Fruit fly (Drosophila melanogaster) whole organism, embryonic: Measurements from ENCODE around the gene CG34238.
A peak's percentile ranks its signal among the peaks of the same experiment; 100 is the strongest.

Experiments used
- Adf1 ChIP-seq: fragments of 200-800 bp; sonication (Bioruptor generic); IDR thresholded peaks from 2 replicates; pipeline ENCODE4 v1.3.6; 2022; ENCODE audit warnings: missing biosample characterization, missing genetic modification characterization
- CG10959 ChIP-seq: fragments of 200-800 bp; sonication (Bioruptor generic); IDR thresholded peaks from 2 replicates; pipeline ENCODE4 v1.3.6; 2022; ENCODE audit warnings: missing biosample characterization, missing genetic modification characterization
- CG12769 ChIP-seq: fragments of 200-800 bp; sonication (Bioruptor generic); optimal IDR thresholded peaks from 2 replicates; lab custom pipeline; 2019; ENCODE audit warnings: missing biosample characterization, mild to moderate bottlenecking, missing genetic modification characterization, moderate library complexity
- CG13894 ChIP-seq: fragments of 200-800 bp; sonication (Bioruptor generic); optimal IDR thresholded peaks from 3 replicates; lab custom pipeline; 2018; ENCODE audit warnings: missing biosample characterization, mild to moderate bottlenecking, missing genetic modification characterization, moderate library complexity
- CG15479 ChIP-seq: fragments of 200-800 bp; sonication (Bioruptor generic); optimal IDR thresholded peaks from 3 replicates; lab custom pipeline; 2019; ENCODE audit warnings: missing biosample characterization, mild to moderate bottlenecking, missing genetic modification characterization, moderate library complexity
- CG15696 ChIP-seq: fragments of 200-800 bp; sonication (Bioruptor generic); optimal IDR thresholded peaks from 2 replicates; lab custom pipeline; 2019; ENCODE audit warnings: missing biosample characterization, mild to moderate bottlenecking, missing genetic modification characterization, moderate library complexity
- CG17385 ChIP-seq: fragments of 200-800 bp; sonication (Bioruptor generic); optimal IDR thresholded peaks from 3 replicates; lab custom pipeline; 2018; ENCODE audit warnings: missing biosample characterization, mild to moderate bottlenecking, missing genetic modification characterization
- CG3065 ChIP-seq: fragments of 200-800 bp; sonication (Bioruptor generic); optimal IDR thresholded peaks from 2 replicates; lab custom pipeline; 2016; ENCODE audit warnings: missing biosample characterization, missing genetic modification characterization
- CG31388 ChIP-seq: fragments of 200-800 bp; sonication (Bioruptor generic); optimal IDR thresholded peaks from 2 replicates; lab custom pipeline; 2016; ENCODE audit warnings: missing biosample characterization, missing genetic modification characterization
- CG32532 ChIP-seq: fragments of 200-800 bp; sonication (Bioruptor generic); IDR thresholded peaks from 2 replicates; pipeline ENCODE4 v1.3.6; 2022; ENCODE audit warnings: missing biosample characterization, missing genetic modification characterization
- CG33557 ChIP-seq: fragments of 200-800 bp; sonication (Bioruptor generic); optimal IDR thresholded peaks from 2 replicates; lab custom pipeline; 2019; ENCODE audit warnings: missing biosample characterization, mild to moderate bottlenecking, missing genetic modification characterization, moderate library complexity
- CG34224 ChIP-seq: fragments of 200-800 bp; sonication (Bioruptor generic); IDR thresholded peaks from 3 replicates; pipeline ENCODE4 v1.3.6; 2022; ENCODE audit warnings: missing biosample characterization, missing genetic modification characterization; ENCODE audit not compliant: partially characterized antibody
- CG4282 ChIP-seq: fragments of 200-800 bp; sonication (Bioruptor generic); optimal IDR thresholded peaks from 2 replicates; lab custom pipeline; 2016; ENCODE audit warnings: missing biosample characterization, missing genetic modification characterization
- CG4360 ChIP-seq: fragments of 200-800 bp; sonication (Bioruptor generic); IDR thresholded peaks from 2 replicates; pipeline ENCODE4 v1.3.6; 2022; ENCODE audit warnings: missing biosample characterization, missing genetic modification characterization
- CG6175 ChIP-seq: fragments of 200-800 bp; sonication (Bioruptor generic); IDR thresholded peaks from 3 replicates; pipeline ENCODE4 v1.3.6; 2022; ENCODE audit warnings: missing biosample characterization, missing genetic modification characterization
- CG6813 ChIP-seq: fragments of 200-800 bp; sonication (Bioruptor generic); optimal IDR thresholded peaks from 2 replicates; lab custom pipeline; 2017; ENCODE audit warnings: missing biosample characterization, missing genetic modification characterization, mild to moderate bottlenecking, moderate library complexity, missing genetic modification reagents
- CG8290 ChIP-seq, 3 experiments: fragments of 200-800 bp; sonication (Bioruptor generic); optimal IDR thresholded peaks; 2 replicates each; lab custom pipeline; 2016 to 2019; ENCODE audit warnings: missing biosample characterization in 3 of 3, missing genetic modification characterization in 3 of 3, mild to moderate bottlenecking in 2 of 3, moderate library complexity in 1 of 3
- Deaf1 ChIP-seq: fragments of 200-800 bp; optimal IDR thresholded peaks from 3 replicates; lab custom pipeline; 2019; ENCODE audit warnings: missing biosample characterization, mild to moderate bottlenecking, missing genetic modification characterization, moderate library complexity
- Dll ChIP-seq: fragments of 200-800 bp; sonication (Bioruptor generic); IDR thresholded peaks from 4 replicates; pipeline ENCODE4 v1.3.6; 2022; ENCODE audit warnings: missing biosample characterization, missing genetic modification characterization; ENCODE audit not compliant: partially characterized antibody
- Doc3 ChIP-seq: fragments of 200-800 bp; sonication (Bioruptor generic); IDR thresholded peaks from 3 replicates; pipeline ENCODE4 v1.3.6; 2022; ENCODE audit warnings: missing biosample characterization, missing genetic modification characterization; ENCODE audit not compliant: partially characterized antibody
- Drgx ChIP-seq: fragments of 200-800 bp; sonication (Bioruptor generic); IDR thresholded peaks from 2 replicates; pipeline ENCODE4 v1.3.6; 2022; ENCODE audit warnings: missing biosample characterization, missing genetic modification characterization
- E2f2 ChIP-seq: fragments of 200-800 bp; sonication (Bioruptor generic); IDR thresholded peaks from 2 replicates; pipeline ENCODE4 v1.3.6; 2022; ENCODE audit warnings: missing biosample characterization, missing genetic modification characterization
- HHEX ChIP-seq: fragments of 200-800 bp; sonication (Bioruptor generic); optimal IDR thresholded peaks from 3 replicates; lab custom pipeline; 2017; ENCODE audit warnings: missing biosample characterization, mild to moderate bottlenecking, missing genetic modification characterization, missing genetic modification reagents
- HLHmδ ChIP-seq: fragments of 200-800 bp; sonication (Bioruptor generic); optimal IDR thresholded peaks from 2 replicates; lab custom pipeline; 2018; ENCODE audit warnings: missing biosample characterization, mild to moderate bottlenecking, missing genetic modification characterization, moderate library complexity
- Med ChIP-seq: fragments of 200-800 bp; sonication (Bioruptor generic); peaks from one replicate; lab custom pipeline; 2016; ENCODE audit warnings: missing biosample characterization, missing genetic modification characterization, mild to moderate bottlenecking, inconsistent platforms, moderate library complexity
- Meics ChIP-seq: fragments of 200-800 bp; sonication (Bioruptor generic); optimal IDR thresholded peaks from 2 replicates; lab custom pipeline; 2017; ENCODE audit warnings: missing biosample characterization, mild to moderate bottlenecking, missing genetic modification characterization
- Nf-YC ChIP-seq: fragments of 200-800 bp; optimal IDR thresholded peaks from 3 replicates; lab custom pipeline; 2019; ENCODE audit warnings: missing biosample characterization, mild to moderate bottlenecking, missing genetic modification characterization, moderate library complexity
- Opbp ChIP-seq: fragments of 200-800 bp; sonication (Bioruptor generic); IDR thresholded peaks from 3 replicates; pipeline ENCODE4 v1.3.6; 2022; ENCODE audit warnings: missing biosample characterization, missing genetic modification characterization; ENCODE audit not compliant: partially characterized antibody
- Scr ChIP-seq: fragments of 200-800 bp; sonication (Bioruptor generic); IDR thresholded peaks from 2 replicates; pipeline ENCODE4 v1.3.6; 2022; ENCODE audit warnings: missing biosample characterization, missing genetic modification characterization; ENCODE audit not compliant: partially characterized antibody
- Xrp1 ChIP-seq: fragments of 200-800 bp; sonication (Bioruptor generic); IDR thresholded peaks from 2 replicates; pipeline ENCODE4 v1.3.6; 2022; ENCODE audit warnings: missing biosample characterization, missing genetic modification characterization
- abd-A ChIP-seq: fragments of 200-800 bp; sonication (Bioruptor generic); optimal IDR thresholded peaks from 3 replicates; lab custom pipeline; 2019; ENCODE audit warnings: missing biosample characterization, mild to moderate bottlenecking, missing genetic modification characterization, moderate library complexity
- ap ChIP-seq: fragments of 200-800 bp; sonication (Bioruptor generic); IDR thresholded peaks from 2 replicates; pipeline ENCODE4 v1.3.6; 2022; ENCODE audit warnings: missing biosample characterization, missing genetic modification characterization
- caup ChIP-seq: fragments of 200-800 bp; sonication (Bioruptor generic); optimal IDR thresholded peaks from 3 replicates; lab custom pipeline; 2017; ENCODE audit warnings: missing biosample characterization, mild to moderate bottlenecking, missing genetic modification characterization, moderate library complexity; ENCODE audit not compliant: severe bottlenecking
- gce ChIP-seq: fragments of 200-800 bp; sonication (Bioruptor generic); IDR thresholded peaks from 3 replicates; pipeline ENCODE4 v1.3.6; 2022; ENCODE audit warnings: missing biosample characterization, missing genetic modification characterization
- grau ChIP-seq: fragments of 200-800 bp; optimal IDR thresholded peaks from 3 replicates; lab custom pipeline; 2019; ENCODE audit warnings: missing biosample characterization, mild to moderate bottlenecking, missing genetic modification characterization, moderate library complexity
- gt ChIP-seq: fragments of 200-800 bp; sonication (Bioruptor generic); IDR thresholded peaks from 2 replicates; pipeline ENCODE4 v1.3.6; 2022; ENCODE audit warnings: missing biosample characterization, missing genetic modification characterization
- knrl ChIP-seq: fragments of 200-800 bp; sonication (Bioruptor generic); IDR thresholded peaks from 3 replicates; pipeline ENCODE4 v1.3.6; 2022; ENCODE audit warnings: missing biosample characterization, missing genetic modification characterization; ENCODE audit not compliant: partially characterized antibody
- nom ChIP-seq: fragments of 200-800 bp; sonication (Bioruptor generic); optimal IDR thresholded peaks from 2 replicates; lab custom pipeline; 2017; ENCODE audit warnings: missing biosample characterization, missing genetic modification characterization, mild to moderate bottlenecking, moderate library complexity, missing genetic modification reagents
- oc ChIP-seq: fragments of 200-800 bp; sonication (Bioruptor generic); optimal IDR thresholded peaks from 2 replicates; lab custom pipeline; 2018; ENCODE audit warnings: missing biosample characterization, mild to moderate bottlenecking, missing genetic modification characterization, moderate library complexity
- pros ChIP-seq: fragments of 200-800 bp; sonication (Bioruptor generic); optimal IDR thresholded peaks from 3 replicates; lab custom pipeline; 2019; ENCODE audit warnings: missing biosample characterization, mild to moderate bottlenecking, missing genetic modification characterization, moderate library complexity
- rib ChIP-seq: fragments of 200-800 bp; sonication (Bioruptor generic); IDR thresholded peaks from 2 replicates; pipeline ENCODE4 v1.3.6; 2022; ENCODE audit warnings: missing biosample characterization, missing genetic modification characterization
- salm ChIP-seq: fragments of 200-800 bp; sonication (Bioruptor generic); optimal IDR thresholded peaks from 2 replicates; lab custom pipeline; 2018; ENCODE audit warnings: missing biosample characterization, mild to moderate bottlenecking, missing genetic modification characterization
- sens ChIP-seq: fragments of 200-800 bp; sonication (Bioruptor generic); peaks from one replicate; lab custom pipeline; 2016; ENCODE audit warnings: missing biosample characterization, missing genetic modification characterization
- sima ChIP-seq: fragments of 200-800 bp; sonication (Bioruptor generic); optimal IDR thresholded peaks from 2 replicates; lab custom pipeline; 2016; ENCODE audit warnings: missing biosample characterization, missing genetic modification characterization
- stwl ChIP-seq: fragments of 200-800 bp; sonication (Bioruptor generic); optimal IDR thresholded peaks from 3 replicates; lab custom pipeline; 2018; ENCODE audit warnings: missing biosample characterization, mild to moderate bottlenecking, missing genetic modification characterization, moderate library complexity
- tll ChIP-seq, 2 experiments: fragments of 200-800 bp in 1 of 2; fragments of >200 bp in 1 of 2; sonication (Bioruptor generic) in 1 of 2; optimal IDR thresholded peaks; 2 replicates each; lab custom pipeline; 2017 to 2019; ENCODE audit warnings: missing biosample characterization in 2 of 2, missing genetic modification characterization in 2 of 2, mild to moderate bottlenecking in 1 of 2, moderate library complexity in 1 of 2
- vvl ChIP-seq: fragments of 200-800 bp; sonication (Bioruptor generic); IDR thresholded peaks from 2 replicates; pipeline ENCODE4 v1.3.6; 2022; ENCODE audit warnings: missing biosample characterization, missing genetic modification characterization
- zf30C ChIP-seq: fragments of 200-800 bp; sonication (Bioruptor generic); optimal IDR thresholded peaks from 3 replicates; lab custom pipeline; 2018; ENCODE audit warnings: missing biosample characterization, mild to moderate bottlenecking, missing genetic modification characterization

CG34238 gene

dm6 chr3L:10674145-10674547 lies 47.8 kb downstream of the CG34238 start (continued):
- TF ChIP-seq E2f2 (GFP tag; lab: Robert Waterston, UW) (0 out of 2 replicates have a peak, but pooled peaks have one; percentile 16), sens (peak; percentile 89), CG6813 (peak; percentile 12), CG4282 (GFP tag; lab: Kevin White, UChicago) (no peak), grau (tag; lab: Kevin White, UChicago) (peak; percentile 47), CG12769 (peak; percentile 58), CG3065 (GFP tag; lab: Kevin White, UChicago) (no peak), ap (GFP tag; lab: Robert Waterston, UW) (no peak), CG10959 (no peak), Nf-YC (tag; lab: Kevin White, UChicago) (peak; percentile 17), Scr (0 out of 2 replicates have a peak, but pooled peaks have one; percentile 13), HLHmδ (GFP tag; lab: Kevin White, UChicago) (peak; percentile 24), oc (peak; percentile 68), zf30C (no peak), CG34224 (GFP tag; lab: Robert Waterston, UW) (0 out of 3 replicates have a peak, but pooled peaks have one; percentile 17), Opbp (0 out of 3 replicates have a peak, but pooled peaks have one; percentile 54), sima (no peak), vvl (peak; percentile 87), Drgx (GFP tag; lab: Robert Waterston, UW) (0 out of 2 replicates have a peak, but pooled peaks have one; percentile 12), caup (GFP tag; lab: Kevin White, UChicago) (no peak), Adf1 (GFP tag; lab: Robert Waterston, UW) (peak; percentile 21; the same call in 1 of the 2 replicates), Meics (GFP tag; lab: Kevin White, UChicago) (no peak), HHEX (peak; percentile 15), CG15696 (no peak), CG32532 (GFP tag; lab: Robert Waterston, UW) (peak; percentile 48; the same call in 1 of the 2 replicates), Doc3 (GFP tag; lab: Robert Waterston, UW) (no peak), gce (no peak), CG15479 (peak; percentile 11), knrl (no peak), tll (GFP tag; optimal IDR thresholded peaks at IDR 0.05; lab: Kevin White, UChicago) (peak in 1 of 2 experiments; percentile 26), nom (GFP tag; lab: Kevin White, UChicago) (peak; percentile 21), abd-A (tag; lab: Kevin White, UChicago) (peak; percentile 52), Deaf1 (peak; percentile 64), CG13894 (peak; percentile 45), Med (GFP tag; lab: Kevin White, UChicago) (peak; percentile 39), CG8290 (GFP tag; optimal IDR thresholded peaks at IDR 0.05; lab: Kevin White, UChicago) (no peak), CG8290 (tag; optimal IDR thresholded peaks at IDR 0.05; lab: Kevin White, UChicago) (peak in 1 of 2 experiments; percentile 33), pros (GFP tag; lab: Kevin White, UChicago) (peak; percentile 16), CG17385 (GFP tag; lab: Kevin White, UChicago) (peak; percentile 88), salm (peak; percentile 27), CG4360 (GFP tag; lab: Robert Waterston, UW) (0 out of 2 replicates have a peak, but pooled peaks have one; percentile 41), Xrp1 (no peak), stwl (tag; lab: Kevin White, UChicago) (peak; percentile 2), CG6175 (no peak), CG33557 (GFP tag; lab: Kevin White, UChicago) (peak; percentile 13), Dll (GFP tag; lab: Robert Waterston, UW) (0 out of 4 replicates have a peak, but pooled peaks have one; percentile 41), rib (0 out of 2 replicates have a peak, but pooled peaks have one; percentile 23), gt (GFP tag; lab: Robert Waterston, UW) (no peak), CG31388 (GFP tag; lab: Kevin White, UChicago) (no peak)
